Fruit fly (Drosophila melanogaster): ENCODE measurements around the gene Jhbp5.

Jhbp5 gene

DNA sequence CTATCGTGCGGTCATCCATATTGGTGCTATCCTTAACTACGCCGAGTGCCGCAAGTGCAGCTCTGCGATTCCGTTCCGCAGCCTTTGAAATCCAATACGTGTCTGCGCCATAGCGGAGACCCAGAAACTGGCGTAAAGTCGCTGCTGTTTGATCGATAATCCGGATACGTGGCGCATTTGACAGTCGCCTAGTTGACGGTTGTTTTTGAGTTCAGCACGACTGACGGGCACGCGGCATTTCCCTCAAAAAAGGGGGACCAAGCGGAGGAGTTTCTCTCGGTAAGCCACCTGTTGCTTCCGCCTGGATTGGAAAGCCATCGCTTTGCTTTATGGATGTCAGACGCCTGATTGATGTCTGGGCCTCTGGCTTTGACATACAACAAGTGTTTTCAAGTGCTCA lies 21.6 kb upstream of the Jhbp5 start, which contains the start of gene CG10185:
Gene CG10185 (minus strand): TSS at position 101 of the 400 bp plus-strand sequence.
- TF ChIP-seq h (optimal IDR thresholded peaks at IDR 0.05) (no peak), Sin3A (optimal IDR thresholded peaks at IDR 0.05) (no peak), Myc (optimal IDR thresholded peaks at IDR 0.05) (no peak), ttk (optimal IDR thresholded peaks at IDR 0.05) (no peak), insv (optimal IDR thresholded peaks at IDR 0.05) (no peak), psq (optimal IDR thresholded peaks at IDR 0.05) (no peak)

DNA sequence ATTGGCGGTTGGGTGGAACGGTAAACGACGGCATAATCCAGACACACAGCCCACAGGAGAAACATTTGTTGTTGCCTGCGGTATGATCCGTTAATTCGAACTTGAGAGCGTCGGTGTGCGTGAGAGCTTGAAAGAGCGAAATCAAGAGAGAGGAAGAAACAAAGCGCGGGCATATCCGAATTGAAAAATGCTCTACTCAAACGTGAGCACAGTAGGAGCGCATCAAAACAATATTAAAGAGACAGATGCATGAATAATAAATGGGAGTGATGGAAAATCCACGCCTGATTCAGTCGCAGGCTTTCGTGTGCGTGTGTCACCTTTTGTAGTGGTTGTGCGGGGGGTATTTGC lies 5.4 kb upstream of the Jhbp5 start:
- TF ChIP-seq Sin3A (optimal IDR thresholded peaks at IDR 0.05) = no peak
- no peak for TF ChIP-seq ttk (optimal IDR thresholded peaks at IDR 0.05)
- no peak for TF ChIP-seq insv (optimal IDR thresholded peaks at IDR 0.05)
- no peak for TF ChIP-seq psq (optimal IDR thresholded peaks at IDR 0.05)
- no peak for TF ChIP-seq Myc (optimal IDR thresholded peaks at IDR 0.05)
- no peak for TF ChIP-seq h (optimal IDR thresholded peaks at IDR 0.05)

DNA sequence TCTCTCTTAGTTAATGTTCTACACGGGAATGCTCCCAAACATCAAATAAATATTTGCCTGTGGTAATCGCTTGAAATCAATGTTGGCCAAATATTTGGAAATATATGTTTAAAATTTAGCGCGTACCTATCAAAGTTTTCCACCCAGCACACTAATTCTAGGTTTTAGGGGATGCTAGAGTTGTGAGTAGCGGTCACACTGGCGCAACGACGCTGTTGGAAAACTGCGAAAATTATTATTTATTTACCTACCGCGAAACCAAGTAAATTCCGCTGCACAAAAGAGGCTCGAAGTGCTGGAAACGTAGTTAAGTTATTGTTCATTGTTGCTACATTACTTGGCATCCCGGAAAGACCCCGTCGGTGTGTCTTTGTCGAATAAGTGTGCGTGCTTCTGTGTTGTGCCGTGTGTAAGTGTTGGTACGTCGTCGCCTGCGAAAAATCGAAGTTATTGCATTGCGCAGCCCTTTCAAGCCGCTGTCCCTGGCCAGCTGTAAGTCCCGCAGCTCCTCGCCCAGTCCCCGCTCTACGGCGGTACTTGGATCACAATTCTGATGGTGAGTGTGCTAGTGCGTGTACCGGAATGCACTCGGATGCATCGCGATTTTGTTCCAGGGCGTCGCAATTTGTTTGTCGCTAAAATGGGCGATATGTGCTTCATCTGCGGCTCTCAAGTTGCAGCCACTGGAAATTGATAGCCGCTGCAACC lies 4.8 kb upstream of the Jhbp5 start, which contains the start of gene msps:
Gene msps (plus strand): TSS at position 181 of the 708 bp plus-strand sequence.
- TF ChIP-seq Sin3A (optimal IDR thresholded peaks at IDR 0.05) = no peak
- TF ChIP-seq h (optimal IDR thresholded peaks at IDR 0.05) = no peak
- no peak for TF ChIP-seq Myc (optimal IDR thresholded peaks at IDR 0.05)
- TF ChIP-seq ttk (optimal IDR thresholded peaks at IDR 0.05) = no peak
- no peak for TF ChIP-seq psq (optimal IDR thresholded peaks at IDR 0.05)
- no peak for TF ChIP-seq insv (optimal IDR thresholded peaks at IDR 0.05)

DNA sequence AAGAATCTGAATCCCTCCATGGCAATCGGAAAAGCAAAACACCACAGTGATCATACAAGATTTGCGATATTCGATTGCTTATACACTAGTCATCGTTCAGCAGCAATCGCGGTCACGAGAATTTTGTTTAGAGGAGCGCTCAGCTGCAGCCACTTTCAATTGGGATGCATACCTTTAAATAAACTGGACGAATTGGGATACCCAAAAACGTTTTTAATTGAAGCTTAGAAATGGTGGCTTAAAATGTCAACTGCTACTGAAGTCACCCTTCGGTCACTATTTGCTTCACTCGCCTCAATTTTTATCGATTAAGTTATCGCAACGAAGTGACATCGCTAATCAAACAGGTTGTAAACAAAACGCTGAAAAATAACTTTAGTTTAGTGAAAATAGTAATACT lies 3.4 kb upstream of the Jhbp5 start, which contains the start of the genes IKKbeta and CG5013:
Gene IKKbeta (minus strand): TSS at position 53 of the 400 bp plus-strand sequence.
Gene CG5013 (plus strand): TSS at position 302 of the 400 bp plus-strand sequence.
- no peak for TF ChIP-seq Sin3A (optimal IDR thresholded peaks at IDR 0.05)
- no peak for TF ChIP-seq insv (optimal IDR thresholded peaks at IDR 0.05)

DNA sequence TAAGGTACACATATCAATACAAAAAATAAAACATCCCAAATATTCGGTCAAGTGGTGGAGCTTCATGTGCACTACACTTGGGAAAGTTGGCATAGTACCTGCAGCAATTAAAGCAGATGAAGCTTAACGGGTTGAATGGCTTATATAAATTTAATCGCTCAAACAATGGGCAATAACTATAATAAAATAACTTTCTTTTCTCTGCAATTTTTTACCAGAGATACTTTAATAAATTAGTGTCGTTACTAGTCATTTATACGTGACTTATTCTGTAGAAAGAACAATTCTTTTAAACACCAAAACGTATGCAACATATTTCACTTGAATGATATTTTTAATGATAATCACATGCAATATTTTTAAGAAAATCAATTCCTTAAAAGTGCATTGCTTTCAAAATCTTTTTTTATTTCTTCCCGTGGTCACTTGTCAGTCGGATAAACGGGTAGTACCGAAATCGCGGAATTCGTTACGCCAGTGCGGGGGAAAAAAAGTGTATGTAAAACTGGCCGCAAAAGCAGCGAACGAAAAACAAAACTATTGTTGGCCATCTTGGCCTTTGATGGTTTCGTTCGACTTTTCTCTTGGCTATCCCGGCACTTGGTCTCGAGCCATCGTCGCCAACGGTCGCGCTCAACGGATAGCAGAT lies 2.9 kb downstream of the Jhbp5 start, which contains the start of gene Jhbp4:
Gene Jhbp4 (plus strand): TSS at position 599 of the 649 bp plus-strand sequence.
- TF ChIP-seq h (optimal IDR thresholded peaks at IDR 0.05) = no peak
- TF ChIP-seq Myc (optimal IDR thresholded peaks at IDR 0.05) = no peak
- no peak for TF ChIP-seq insv (optimal IDR thresholded peaks at IDR 0.05)
- TF ChIP-seq ttk (optimal IDR thresholded peaks at IDR 0.05) = no peak
- no peak for TF ChIP-seq psq (optimal IDR thresholded peaks at IDR 0.05)
- TF ChIP-seq Sin3A (optimal IDR thresholded peaks at IDR 0.05) = no peak

DNA sequence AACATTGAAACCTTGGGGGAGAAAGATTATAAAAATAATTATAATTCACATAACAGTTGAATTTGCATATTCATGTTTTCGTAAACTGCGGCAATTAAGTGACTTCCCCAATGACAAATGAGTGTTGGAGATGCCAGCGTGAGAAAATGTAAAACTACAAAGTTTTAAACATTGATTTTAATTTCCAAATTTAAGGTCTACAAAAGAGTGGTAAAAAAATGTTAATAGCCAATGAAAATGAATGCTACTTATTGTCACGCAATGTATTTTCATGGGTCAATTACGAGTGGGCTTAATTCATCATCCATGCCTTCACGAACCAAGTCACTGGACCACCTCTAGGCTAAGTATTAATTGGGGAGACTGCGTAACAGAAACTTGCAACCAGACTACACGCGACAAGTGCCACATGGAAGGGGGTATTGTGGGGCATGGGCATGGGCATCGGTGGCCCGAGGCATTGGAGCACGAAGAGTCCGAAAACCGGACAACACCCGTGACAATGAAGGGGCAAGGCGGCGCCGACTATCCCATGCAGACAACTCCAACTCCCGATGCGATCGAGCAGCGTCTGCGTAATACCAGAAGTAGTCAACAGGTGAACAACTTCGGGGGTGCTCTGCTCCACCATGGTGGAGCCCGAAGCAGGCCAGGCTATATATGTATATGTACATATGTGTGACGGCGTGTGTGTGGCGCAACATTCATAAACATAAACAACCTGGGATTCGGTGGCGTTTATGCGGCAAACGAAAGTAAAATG lies 3.6 kb downstream of the Jhbp5 start:
- TF ChIP-seq insv (optimal IDR thresholded peaks at IDR 0.05) = no peak

DNA sequence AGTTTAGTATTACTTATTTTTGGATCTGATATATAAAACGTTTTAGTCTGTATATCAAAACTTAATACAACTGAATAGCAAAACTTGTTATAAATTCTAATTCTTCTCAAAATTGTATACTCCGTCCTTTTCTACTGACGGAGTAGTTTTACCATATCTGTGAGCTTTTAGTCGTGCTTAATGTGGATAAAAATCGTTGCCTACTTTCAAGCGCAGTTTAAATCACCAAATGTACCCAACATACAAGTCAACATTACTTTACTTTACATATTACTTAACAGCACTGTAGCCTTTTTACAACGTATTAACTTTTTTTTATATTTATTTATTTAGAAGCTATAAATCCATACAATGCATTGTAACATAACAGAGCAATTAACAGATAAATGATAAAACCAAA lies 5.0 kb downstream of the Jhbp5 start:
- no peak for TF ChIP-seq psq (optimal IDR thresholded peaks at IDR 0.05)
- TF ChIP-seq Sin3A (optimal IDR thresholded peaks at IDR 0.05) = no peak
- TF ChIP-seq ttk (optimal IDR thresholded peaks at IDR 0.05) = no peak
- TF ChIP-seq insv (optimal IDR thresholded peaks at IDR 0.05) = no peak
- no peak for TF ChIP-seq Myc (optimal IDR thresholded peaks at IDR 0.05)
- no peak for TF ChIP-seq h (optimal IDR thresholded peaks at IDR 0.05)

DNA sequence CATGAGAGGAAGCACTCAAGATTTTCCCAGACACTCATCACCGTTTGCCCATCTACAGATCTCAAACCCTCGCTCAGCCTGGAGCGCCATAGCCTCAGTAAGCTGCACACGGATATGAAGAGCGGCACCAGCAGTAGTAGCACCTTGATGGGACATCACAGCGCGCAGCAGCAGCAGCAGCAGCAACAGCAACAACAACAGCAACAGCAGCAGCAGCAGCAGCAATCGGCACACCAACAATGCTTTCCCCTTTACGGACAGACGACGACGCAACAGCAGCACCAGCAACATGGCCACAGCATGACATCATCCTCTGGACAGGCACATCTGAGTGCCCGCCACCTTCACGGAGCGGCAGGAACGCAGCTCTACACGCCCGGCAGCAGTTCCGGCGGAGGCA lies 6.4 kb downstream of the Jhbp5 start:
- TF ChIP-seq insv (optimal IDR thresholded peaks at IDR 0.05) (no peak), psq (optimal IDR thresholded peaks at IDR 0.05) (no peak), ttk (optimal IDR thresholded peaks at IDR 0.05) (no peak), Myc (optimal IDR thresholded peaks at IDR 0.05) (no peak), h (optimal IDR thresholded peaks at IDR 0.05) (no peak), Sin3A (optimal IDR thresholded peaks at IDR 0.05) (no peak)

DNA sequence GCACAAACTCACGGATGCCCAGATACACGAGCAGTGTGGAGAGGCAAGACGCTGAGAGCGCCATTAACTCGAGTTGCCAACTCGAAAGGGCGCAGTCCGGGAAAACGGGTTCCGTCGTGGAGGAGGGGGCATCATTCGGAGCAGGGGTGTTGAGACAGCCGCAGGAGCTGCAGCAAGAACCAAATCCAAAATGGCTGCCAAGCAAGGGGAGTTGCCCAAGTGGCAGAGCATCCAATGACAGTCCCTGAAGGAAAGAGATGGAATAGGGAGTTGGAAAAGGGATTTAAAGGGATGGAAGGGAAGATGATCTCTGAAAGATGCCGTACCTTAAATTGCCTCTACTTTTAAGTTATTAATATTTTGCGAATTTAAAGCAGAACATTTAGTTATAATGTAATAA lies 7.9 kb downstream of the Jhbp5 start:
- TF ChIP-seq Sin3A (optimal IDR thresholded peaks at IDR 0.05) (no peak), h (optimal IDR thresholded peaks at IDR 0.05) (no peak), ttk (optimal IDR thresholded peaks at IDR 0.05) (no peak), Myc (optimal IDR thresholded peaks at IDR 0.05) (no peak), psq (optimal IDR thresholded peaks at IDR 0.05) (no peak), insv (optimal IDR thresholded peaks at IDR 0.05) (no peak)

DNA sequence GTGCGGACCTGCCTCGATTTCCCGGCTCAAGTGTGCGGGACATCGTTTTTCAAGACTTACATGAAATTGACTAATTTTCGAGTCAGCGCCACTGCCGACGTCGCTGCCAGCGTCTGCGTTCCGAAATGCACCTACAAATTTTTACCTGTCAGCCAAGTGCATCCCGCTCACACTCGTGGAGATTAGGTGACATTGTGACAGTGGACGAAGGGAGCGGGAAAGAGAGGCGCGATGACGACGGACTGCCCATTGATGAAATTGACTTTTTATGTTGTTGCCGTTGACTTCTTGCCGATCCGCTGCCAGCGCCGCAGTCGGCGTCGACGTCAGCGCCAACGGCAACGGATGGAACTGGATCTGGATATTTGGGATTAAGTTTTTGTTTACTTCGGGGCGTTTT lies 11.7 kb downstream of the Jhbp5 start:
- no peak for TF ChIP-seq psq (optimal IDR thresholded peaks at IDR 0.05)
- no peak for TF ChIP-seq Sin3A (optimal IDR thresholded peaks at IDR 0.05)
- TF ChIP-seq h (optimal IDR thresholded peaks at IDR 0.05) = no peak
- no peak for TF ChIP-seq ttk (optimal IDR thresholded peaks at IDR 0.05)
- TF ChIP-seq insv (optimal IDR thresholded peaks at IDR 0.05) = no peak
- TF ChIP-seq Myc (optimal IDR thresholded peaks at IDR 0.05) = no peak

DNA sequence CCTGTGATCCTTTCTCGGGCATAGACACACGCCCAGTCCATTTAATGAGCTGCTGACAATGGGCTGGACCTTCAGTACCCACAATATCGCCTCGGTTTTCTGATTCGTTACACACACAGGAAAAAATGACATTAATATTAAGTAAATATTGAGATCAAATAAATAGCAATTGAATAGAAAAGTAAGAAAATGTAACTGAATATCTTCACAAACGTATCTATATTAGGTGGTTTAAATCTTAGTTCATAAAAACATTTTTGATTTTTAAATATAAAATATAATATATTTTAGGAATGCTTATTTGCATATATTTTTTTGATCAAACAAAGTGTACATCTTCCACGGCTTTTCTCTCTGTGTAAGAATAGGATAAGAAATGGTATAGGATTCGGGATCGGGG lies 12.2 kb downstream of the Jhbp5 start:
- no peak for TF ChIP-seq psq (optimal IDR thresholded peaks at IDR 0.05)
- TF ChIP-seq Myc (optimal IDR thresholded peaks at IDR 0.05) = no peak
- TF ChIP-seq h (optimal IDR thresholded peaks at IDR 0.05) = no peak
- TF ChIP-seq insv (optimal IDR thresholded peaks at IDR 0.05) = no peak
- TF ChIP-seq ttk (optimal IDR thresholded peaks at IDR 0.05) = no peak
- TF ChIP-seq Sin3A (optimal IDR thresholded peaks at IDR 0.05) = no peak

DNA sequence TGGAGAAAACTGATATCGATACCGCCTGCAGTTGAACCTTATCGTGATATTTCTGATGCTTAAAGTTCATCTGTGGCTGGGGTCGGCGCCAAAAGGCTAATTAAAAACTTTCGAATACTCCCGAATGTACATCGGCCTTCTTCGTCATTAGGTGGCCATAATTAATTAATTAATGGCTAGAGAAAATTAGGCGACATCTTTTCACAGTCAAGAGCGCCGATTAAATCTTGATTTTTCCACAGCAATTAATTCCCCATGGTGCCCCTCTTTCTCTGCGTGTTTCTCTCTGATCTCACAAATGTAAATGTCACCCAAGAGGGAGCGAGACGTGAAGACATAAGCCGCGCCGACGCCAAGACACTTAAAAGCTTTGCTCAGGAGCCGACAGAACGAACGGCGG lies 15.5 kb downstream of the Jhbp5 start:
- TF ChIP-seq Myc (optimal IDR thresholded peaks at IDR 0.05) (no peak), ttk (optimal IDR thresholded peaks at IDR 0.05) (no peak), psq (optimal IDR thresholded peaks at IDR 0.05) (no peak), h (optimal IDR thresholded peaks at IDR 0.05) (no peak), Sin3A (optimal IDR thresholded peaks at IDR 0.05) (no peak), insv (optimal IDR thresholded peaks at IDR 0.05) (no peak)

All from Kc167 (cell line).